Worm (Caenorhabditis elegans) whole organism, mixed stage, embryonic: ENCODE measurements around the gene moc-2.

ENCODE experiments used
- blmp-1 ChIP-seq: fragments of 150-350 bp; optimal IDR thresholded peaks from 2 replicates; lab custom pipeline; 2014; ENCODE audit warnings: missing biosample characterization, missing genetic modification characterization
- ces-1 ChIP-seq: fragments of 150-350 bp; optimal IDR thresholded peaks from 2 replicates; lab custom pipeline; 2014; ENCODE audit warnings: missing biosample characterization, missing genetic modification reagents, missing genetic modification characterization
- drap-1 ChIP-seq: fragments of 200-800 bp; sonication (Bioruptor generic); optimal IDR thresholded peaks from 3 replicates; lab custom pipeline; 2018; ENCODE audit warnings: mild to moderate bottlenecking, missing genetic modification characterization, missing compliant biosample characterization
- elt-1 ChIP-seq: sonication (generic microtip); optimal IDR thresholded peaks from 2 replicates; lab custom pipeline; 2017; ENCODE audit warnings: missing genetic modification characterization, mild to moderate bottlenecking, missing compliant biosample characterization, antibody characterized with exemption, moderate library complexity, borderline replicate concordance; ENCODE audit not compliant: insufficient read depth
- elt-3 ChIP-seq: fragments of 150-350 bp; optimal IDR thresholded peaks from 2 replicates; lab custom pipeline; 2014; ENCODE audit warnings: missing biosample characterization, missing genetic modification characterization
- ham-2 ChIP-seq: fragments of 200-800 bp; sonication (Bioruptor generic); optimal IDR thresholded peaks from 2 replicates; lab custom pipeline; 2018; ENCODE audit warnings: mild to moderate bottlenecking, missing genetic modification characterization, missing compliant biosample characterization
- lin-13 ChIP-seq: fragments of 150-350 bp; optimal IDR thresholded peaks from 2 replicates; lab custom pipeline; 2014; ENCODE audit warnings: missing biosample characterization, missing genetic modification characterization
- lin-32 ChIP-seq: fragments of 200-800 bp; sonication (Bioruptor generic); optimal IDR thresholded peaks from 2 replicates; lab custom pipeline; 2018; ENCODE audit warnings: mild to moderate bottlenecking, missing genetic modification characterization, missing compliant biosample characterization
- nhr-237 ChIP-seq: fragments of 150-350 bp; optimal IDR thresholded peaks from 2 replicates; lab custom pipeline; 2014; ENCODE audit warnings: missing biosample characterization, missing genetic modification characterization
- nhr-28 ChIP-seq: fragments of 150-350 bp; optimal IDR thresholded peaks from 2 replicates; lab custom pipeline; 2014; ENCODE audit warnings: missing biosample characterization, missing genetic modification characterization
- pha-4 ChIP-seq: fragments of 150-350 bp; optimal IDR thresholded peaks from 2 replicates; lab custom pipeline; 2018; ENCODE audit warnings: missing biosample characterization, missing genetic modification reagents, missing genetic modification characterization
- snpc-4 ChIP-seq: fragments of 150-350 bp; optimal IDR thresholded peaks from 2 replicates; lab custom pipeline; 2014; ENCODE audit warnings: missing biosample characterization, missing genetic modification characterization
- unc-120 ChIP-seq: sonication (generic microtip); optimal IDR thresholded peaks from 2 replicates; lab custom pipeline; 2017; ENCODE audit warnings: missing genetic modification characterization, missing compliant biosample characterization; ENCODE audit not compliant: poor library complexity, severe bottlenecking
- unc-62 ChIP-seq: fragments of 150-350 bp; optimal IDR thresholded peaks from 2 replicates; lab custom pipeline; 2014; ENCODE audit warnings: missing biosample characterization, missing genetic modification reagents, missing genetic modification characterization

DNA sequence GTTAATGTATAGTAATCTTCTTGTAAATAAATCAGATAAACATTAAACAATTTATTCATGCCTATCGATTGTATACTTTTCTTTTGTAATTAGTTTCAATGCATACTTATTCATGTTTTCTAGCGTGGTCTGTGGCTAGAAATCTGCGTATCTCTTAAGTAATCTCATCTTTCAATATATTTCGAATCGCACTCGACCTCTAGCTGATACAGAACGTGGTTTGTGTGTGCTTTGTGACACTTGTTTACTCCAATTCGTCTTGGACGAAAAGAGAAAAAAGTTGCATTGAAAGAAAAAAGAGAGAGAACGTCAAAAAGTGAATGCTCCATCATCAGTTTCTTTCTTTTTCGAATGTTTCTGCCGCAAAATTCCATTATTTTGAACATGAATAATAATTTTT, 5.5 kb downstream of the moc-2 start:
- TF ChIP-seq nhr-28 (tag; lab: Kevin White, UChicago) (no peak), blmp-1 (tag; lab: Kevin White, UChicago) (no peak), drap-1 (GFP tag; lab: Kevin White, UChicago) (no peak), elt-1 (tag; lab: Kevin White, UChicago) (no peak), ces-1 (GFP tag; lab: Kevin White, UChicago) (no peak), elt-3 (no peak), pha-4 (tag; lab: Kevin White, UChicago) (no peak), snpc-4 (no peak), nhr-237 (tag; lab: Kevin White, UChicago) (no peak), unc-62 (GFP tag; lab: Kevin White, UChicago) (no peak), unc-120 (no peak), lin-32 (GFP tag; lab: Kevin White, UChicago) (no peak), ham-2 (GFP tag; lab: Kevin White, UChicago) (no peak), lin-13 (tag; lab: Kevin White, UChicago) (no peak)
